Fruit fly (Drosophila melanogaster): ENCODE measurements around the gene CG17834.

The CG17834 gene

DNA sequence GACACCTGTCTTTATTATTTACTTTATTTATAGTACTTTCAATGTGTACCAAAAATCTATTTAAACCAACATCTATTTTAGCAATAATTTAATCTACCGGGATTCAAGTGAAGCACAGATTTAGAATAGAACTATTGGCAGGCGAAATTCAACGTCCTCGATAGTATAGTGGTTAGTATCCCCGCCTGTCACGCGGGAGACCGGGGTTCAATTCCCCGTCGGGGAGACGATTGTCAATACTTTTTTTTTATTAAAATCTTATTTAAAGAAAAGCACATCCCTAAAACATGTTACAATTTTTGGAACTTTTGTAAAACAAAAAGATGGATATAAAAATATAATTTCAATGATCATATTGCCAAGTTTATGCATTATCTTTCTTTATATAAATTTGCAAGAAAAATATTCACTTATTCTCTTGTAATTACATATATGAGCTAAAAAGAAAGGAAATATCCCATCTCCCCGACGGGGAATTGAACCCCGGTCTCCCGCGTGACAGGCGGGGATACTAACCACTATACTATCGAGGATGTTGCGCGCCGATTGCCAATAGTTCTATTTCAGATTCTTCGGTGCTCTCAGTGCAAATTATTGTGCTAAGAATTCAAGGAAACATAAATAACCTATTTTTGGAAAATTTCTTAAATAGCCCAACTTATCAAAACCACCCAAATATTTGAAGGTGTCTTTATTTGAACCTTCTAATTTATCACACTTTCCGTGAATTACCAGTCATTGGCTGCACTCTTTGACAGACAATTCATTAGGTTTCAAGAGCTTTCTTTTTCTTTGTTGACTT, 47.1 kb upstream of the CG17834 start, which contains the start of gene CG43796 (continued):
- TF ChIP-seq Hey (tag; optimal IDR thresholded peaks at IDR 0.05) (no peak), repo (GFP tag; optimal IDR thresholded peaks at IDR 0.05) (no peak)

DNA sequence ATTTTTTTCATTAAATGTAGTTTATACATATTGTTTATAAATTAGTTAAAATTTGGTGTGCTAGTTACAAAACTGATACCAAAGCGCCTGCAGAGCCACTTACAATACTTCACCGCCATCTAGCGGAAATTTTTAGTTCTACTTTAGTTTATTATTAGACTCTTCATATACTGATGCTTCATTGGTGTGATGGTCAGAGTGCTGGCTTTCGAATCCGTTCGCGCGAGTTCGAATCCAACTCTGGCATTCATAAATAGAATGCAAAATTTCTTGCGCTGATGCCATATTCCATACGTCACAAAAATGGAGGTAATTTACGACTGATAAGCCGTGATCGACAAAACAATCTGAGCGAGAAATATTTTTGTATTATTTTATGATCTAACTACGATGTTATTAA, 43.4 kb upstream of the CG17834 start:
- TF ChIP-seq Max (GFP tag; optimal IDR thresholded peaks at IDR 0.05) (no peak), bowl (GFP tag; IDR thresholded peaks at IDR 0.05) (0 out of 2 replicates have a peak, but pooled peaks have one; percentile 24), ato (GFP tag; IDR thresholded peaks at IDR 0.05; ENCODE audit: partially characterized antibody) (peak; percentile 38; the same call in 1 of the 2 replicates), Dll (GFP tag; IDR thresholded peaks at IDR 0.05; ENCODE audit: partially characterized antibody) (0 out of 4 replicates have a peak, but pooled peaks have one; percentile 26), Scr (GFP tag; IDR thresholded peaks at IDR 0.05; ENCODE audit: partially characterized antibody) (peak; percentile 56), so (GFP tag; IDR thresholded peaks at IDR 0.05) (no peak), zfh1 (GFP tag; IDR thresholded peaks at IDR 0.05) (peak; percentile 29; the same call in 1 of the 3 replicates), HmgZ (tag; optimal IDR thresholded peaks at IDR 0.05) (peak; percentile 50), CG10959 (GFP tag; IDR thresholded peaks at IDR 0.05) (no peak), nerfin-2 (GFP tag; IDR thresholded peaks at IDR 0.05; ENCODE audit: partially characterized antibody) (peak; percentile 79), knrl (GFP tag; IDR thresholded peaks at IDR 0.05; ENCODE audit: partially characterized antibody) (peak; percentile 34; the same call in 1 of the 3 replicates), CG42726 (GFP tag; IDR thresholded peaks at IDR 0.05; ENCODE audit: partially characterized antibody) (peak; percentile 89), chm (GFP tag; IDR thresholded peaks at IDR 0.05) (0 out of 2 replicates have a peak, but pooled peaks have one; percentile 15), corto (GFP tag; optimal IDR thresholded peaks at IDR 0.05) (no peak), CG7839 (tag; optimal IDR thresholded peaks at IDR 0.05) (peak; percentile 22), CG31365 (tag; optimal IDR thresholded peaks at IDR 0.05) (peak; percentile 50), vnd (GFP tag; IDR thresholded peaks at IDR 0.05; ENCODE audit: partially characterized antibody) (peak; percentile 37; the same call in 1 of the 3 replicates), CG34376 (GFP tag; optimal IDR thresholded peaks at IDR 0.05) (peak; percentile 29), chinmo (GFP tag; IDR thresholded peaks at IDR 0.05; ENCODE audit: partially characterized antibody) (peak; percentile 50; the same call in 1 of the 4 replicates), bbx (GFP tag; IDR thresholded peaks at IDR 0.05; ENCODE audit: partially characterized antibody) (peak; percentile 76), mld (GFP tag; IDR thresholded peaks at IDR 0.05; ENCODE audit: partially characterized antibody) (peak; percentile 67; the same call in 2 of the 3 replicates), CG13287 (GFP tag; IDR thresholded peaks at IDR 0.05; ENCODE audit: partially characterized antibody) (peak; percentile 50; the same call in 1 of the 2 replicates), CG34224 (GFP tag; IDR thresholded peaks at IDR 0.05; ENCODE audit: partially characterized antibody) (peak; percentile 57; the same call in 2 of the 3 replicates), gfzf (GFP tag; optimal IDR thresholded peaks at IDR 0.05) (no peak), Doc3 (GFP tag; IDR thresholded peaks at IDR 0.05; ENCODE audit: partially characterized antibody) (peak; percentile 22; the same call in 1 of the 3 replicates), amos (GFP tag; IDR thresholded peaks at IDR 0.05; ENCODE audit: partially characterized antibody) (peak; percentile 63), CG16813 (GFP tag; IDR thresholded peaks at IDR 0.05; ENCODE audit: partially characterized antibody) (peak; percentile 66), CG6791 (GFP tag; IDR thresholded peaks at IDR 0.05; ENCODE audit: partially characterized antibody) (peak; percentile 71), sens (GFP tag) (peak; percentile 87), CG13775 (GFP tag; optimal IDR thresholded peaks at IDR 0.05) (no peak), sug (tag; optimal IDR thresholded peaks at IDR 0.05) (peak; percentile 1), Jarid2 (GFP tag; optimal IDR thresholded peaks at IDR 0.05) (no peak), CG12104 (GFP tag; optimal IDR thresholded peaks at IDR 0.05) (no peak), CG17829 (tag; optimal IDR thresholded peaks at IDR 0.05) (peak; percentile 6), zen2 (GFP tag; IDR thresholded peaks at IDR 0.05; ENCODE audit: partially characterized antibody) (peak; percentile 68), Opbp (GFP tag; IDR thresholded peaks at IDR 0.05; ENCODE audit: partially characterized antibody) (peak; percentile 76), en (GFP tag; optimal IDR thresholded peaks at IDR 0.05) (no peak), CG17186 (GFP tag; optimal IDR thresholded peaks at IDR 0.05) (no peak), CG3281 (GFP tag; optimal IDR thresholded peaks at IDR 0.05) (peak; percentile 3), Bgb (GFP tag; IDR thresholded peaks at IDR 0.05; ENCODE audit: partially characterized antibody) (peak; percentile 78), Fer1 (GFP tag; optimal IDR thresholded peaks at IDR 0.05) (peak; percentile 30)
